Worm (Caenorhabditis elegans) whole organism, midembryonic: Measurements from ENCODE around the gene trcs-1.

Experiments used
- T22C8.4 ChIP-seq: fragments of 200-800 bp; sonication (Bioruptor generic); IDR thresholded peaks from 2 replicates; pipeline ENCODE4 v1.3.6; 2022; ENCODE audit warnings: missing genetic modification characterization, missing compliant biosample characterization
- cog-1 ChIP-seq: sonication (generic microtip); optimal IDR thresholded peaks from 2 replicates; lab custom pipeline; 2016; ENCODE audit warnings: missing genetic modification characterization, missing compliant biosample characterization
- flt-1 ChIP-seq: fragments of 200-800 bp; sonication (Bioruptor generic); IDR thresholded peaks from 2 replicates; pipeline ENCODE4 v1.3.6; 2022; ENCODE audit warnings: missing genetic modification characterization, missing compliant biosample characterization
- klf-2 ChIP-seq: fragments of 200-800 bp; sonication (Bioruptor generic); conservative IDR thresholded peaks from 2 replicates; pipeline ENCODE4 v1.3.6; 2022; ENCODE audit warnings: missing genetic modification reagents, missing genetic modification characterization, missing compliant biosample characterization
- med-1 ChIP-seq: sonication (generic microtip); optimal IDR thresholded peaks from 2 replicates; lab custom pipeline; 2017; ENCODE audit warnings: missing genetic modification characterization, mild to moderate bottlenecking, missing compliant biosample characterization, antibody characterized with exemption, missing genetic modification reagents; ENCODE audit not compliant: insufficient read depth
- ref-1 ChIP-seq: fragments of 200-800 bp; sonication (Bioruptor generic); conservative IDR thresholded peaks from 2 replicates; pipeline ENCODE4 v1.3.6; 2022; ENCODE audit warnings: missing genetic modification reagents, missing genetic modification characterization, missing compliant biosample characterization
- tab-1 ChIP-seq: fragments of 200-800 bp; sonication (Bioruptor generic); IDR thresholded peaks from 2 replicates; pipeline ENCODE4 v1.3.6; 2022; ENCODE audit warnings: missing genetic modification characterization, missing compliant biosample characterization
- ztf-23 ChIP-seq: fragments of 200-800 bp; sonication (Bioruptor generic); IDR thresholded peaks from 2 replicates; pipeline ENCODE4 v1.3.6; 2022; ENCODE audit warnings: missing genetic modification reagents, missing genetic modification characterization, missing compliant biosample characterization
- ztf-29 ChIP-seq: fragments of 200-800 bp; sonication (Bioruptor generic); IDR thresholded peaks from 2 replicates; pipeline ENCODE4 v1.3.6; 2022; ENCODE audit warnings: missing genetic modification reagents, missing genetic modification characterization, missing compliant biosample characterization

trcs-1 gene

DNA sequence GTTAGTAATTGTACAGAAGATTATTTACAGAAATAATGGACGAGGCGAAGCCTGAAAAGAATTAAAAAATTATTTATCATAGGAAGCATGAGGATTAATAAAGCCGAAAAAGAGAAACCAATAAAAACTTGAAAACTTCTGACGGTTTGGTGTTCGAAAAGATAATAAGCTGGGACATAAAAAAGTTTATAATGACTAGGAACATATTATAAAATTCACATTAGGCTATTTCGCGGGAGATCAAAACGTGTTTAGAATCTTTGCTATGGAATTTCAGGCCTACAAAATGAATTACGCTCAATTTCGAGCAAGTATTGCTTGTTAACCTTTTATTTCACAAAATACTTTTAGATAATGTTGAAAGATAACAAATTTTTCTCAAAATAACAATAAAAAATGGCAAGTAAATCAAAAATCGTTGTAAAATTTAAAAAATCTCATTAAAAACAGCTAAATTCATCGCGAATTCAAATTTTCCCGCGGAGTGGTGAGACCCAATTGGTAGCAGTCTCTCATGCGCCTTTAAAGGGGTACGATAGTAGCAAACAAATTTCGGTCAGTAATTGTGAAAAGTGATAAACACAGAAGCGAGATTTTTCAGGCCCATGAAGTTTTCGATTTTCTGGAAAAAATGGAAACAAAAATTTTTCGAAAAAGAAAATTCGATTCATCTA is at the start of gene trcs-1:
Gene trcs-1, minus strand, starts transcription at position 51 of the 674 bp plus-strand sequence.
- no peak for TF ChIP-seq ref-1 (GFP tag; lab: Robert Waterston, UW)
- TF ChIP-seq tab-1 (GFP tag; lab: Robert Waterston, UW): no peak
- no peak for TF ChIP-seq flt-1 (GFP tag; lab: Robert Waterston, UW)
- TF ChIP-seq ztf-29: no peak
- no peak for TF ChIP-seq med-1 (GFP tag; lab: Kevin White, UChicago)
- no peak for TF ChIP-seq cog-1 (tag; lab: Kevin White, UChicago)
- no peak for TF ChIP-seq ztf-23 (GFP tag; lab: Robert Waterston, UW)
- no peak for TF ChIP-seq T22C8.4 (GFP tag; lab: Robert Waterston, UW)
- no peak for TF ChIP-seq klf-2 (GFP tag; lab: Robert Waterston, UW)

DNA sequence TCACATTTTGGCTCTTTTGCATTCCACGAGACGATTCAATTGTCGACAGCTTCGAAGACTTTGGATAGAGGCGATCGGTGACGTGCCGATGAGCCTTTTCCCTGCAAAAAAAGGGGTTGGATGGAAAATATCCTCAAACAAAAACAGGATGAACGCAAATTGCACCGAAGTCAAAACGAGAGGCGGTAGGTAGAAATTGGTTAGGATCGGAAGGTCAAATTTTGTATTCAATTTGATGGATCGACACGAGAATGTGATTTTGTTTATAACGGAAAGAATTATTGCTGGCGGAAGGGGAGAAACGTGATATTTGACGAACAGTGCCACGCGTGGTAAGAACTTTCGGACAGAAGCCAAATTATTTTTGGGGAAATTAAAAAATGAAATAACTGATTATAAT is 46.2 kb upstream of the trcs-1 start, which contains the start of gene mca-1:
Gene mca-1, minus strand, starts transcription at position 101 of the 400 bp plus-strand sequence.
- TF ChIP-seq med-1 (GFP tag; lab: Kevin White, UChicago) (no peak), T22C8.4 (GFP tag; lab: Robert Waterston, UW) (no peak), cog-1 (tag; lab: Kevin White, UChicago) (no peak)

ce11 chrIV:9633889-9634288 is 45.3 kb upstream of the trcs-1 start:
- TF ChIP-seq med-1 (GFP tag; lab: Kevin White, UChicago) (no peak), ztf-29 (no peak), ztf-23 (GFP tag; lab: Robert Waterston, UW) (no peak), flt-1 (GFP tag; lab: Robert Waterston, UW) (no peak), klf-2 (GFP tag; lab: Robert Waterston, UW) (no peak), cog-1 (tag; lab: Kevin White, UChicago) (no peak), ref-1 (GFP tag; lab: Robert Waterston, UW) (no peak), T22C8.4 (GFP tag; lab: Robert Waterston, UW) (no peak), tab-1 (GFP tag; lab: Robert Waterston, UW) (no peak)

DNA sequence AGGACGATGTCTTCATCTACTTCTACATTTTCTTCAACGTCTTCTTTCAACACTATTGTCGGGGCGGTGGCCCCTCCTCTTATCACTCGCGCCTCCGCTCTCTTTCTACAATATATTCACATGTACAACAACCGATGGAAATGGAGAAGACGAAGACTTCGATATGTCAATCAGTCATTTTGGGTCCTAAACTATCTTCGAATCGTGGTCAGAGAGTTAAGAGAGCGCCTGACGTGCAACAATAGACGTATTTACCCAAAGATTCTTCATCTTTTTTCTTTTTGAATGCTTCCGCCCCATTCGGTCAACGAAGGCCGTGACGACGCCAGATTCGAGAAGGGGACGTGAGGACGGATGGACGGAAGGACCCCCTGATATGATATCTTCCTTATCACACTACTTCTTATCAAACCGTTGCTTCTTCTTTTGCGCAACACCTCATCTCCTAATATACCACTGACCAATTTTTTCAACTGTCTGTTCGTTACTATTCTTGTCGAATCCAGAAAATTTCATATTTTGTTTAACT is 44.4 kb upstream of the trcs-1 start:
- TF ChIP-seq tab-1 (GFP tag; lab: Robert Waterston, UW): no peak
- no peak for TF ChIP-seq ztf-29
- no peak for TF ChIP-seq flt-1 (GFP tag; lab: Robert Waterston, UW)
- TF ChIP-seq ztf-23 (GFP tag; lab: Robert Waterston, UW): no peak
- TF ChIP-seq T22C8.4 (GFP tag; lab: Robert Waterston, UW): no peak
- no peak for TF ChIP-seq cog-1 (tag; lab: Kevin White, UChicago)

DNA sequence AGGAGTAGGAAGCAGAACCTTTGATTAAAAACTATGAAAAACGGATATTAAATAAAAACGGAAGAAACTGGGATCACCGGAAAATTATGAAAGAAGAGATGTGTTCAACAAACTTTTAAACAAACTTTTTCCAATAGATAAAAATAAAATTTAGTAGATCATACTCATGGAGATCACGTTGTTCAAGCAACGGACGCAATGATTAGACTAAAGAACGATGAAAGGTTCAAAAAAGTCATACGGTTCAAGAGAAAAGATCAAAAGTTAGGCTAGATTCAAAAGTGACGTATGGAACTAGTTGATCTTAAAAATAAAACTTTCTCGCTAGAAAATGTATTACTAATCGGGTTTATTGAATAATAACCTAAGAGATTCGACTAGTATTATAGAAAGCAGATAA is 43.5 kb upstream of the trcs-1 start:
- no peak for TF ChIP-seq T22C8.4 (GFP tag; lab: Robert Waterston, UW)
- TF ChIP-seq flt-1 (GFP tag; lab: Robert Waterston, UW): no peak
- no peak for TF ChIP-seq med-1 (GFP tag; lab: Kevin White, UChicago)
- TF ChIP-seq ztf-23 (GFP tag; lab: Robert Waterston, UW): no peak
- TF ChIP-seq cog-1 (tag; lab: Kevin White, UChicago): no peak
- no peak for TF ChIP-seq ztf-29
- TF ChIP-seq klf-2 (GFP tag; lab: Robert Waterston, UW): no peak
- no peak for TF ChIP-seq ref-1 (GFP tag; lab: Robert Waterston, UW)
- TF ChIP-seq tab-1 (GFP tag; lab: Robert Waterston, UW): no peak

DNA sequence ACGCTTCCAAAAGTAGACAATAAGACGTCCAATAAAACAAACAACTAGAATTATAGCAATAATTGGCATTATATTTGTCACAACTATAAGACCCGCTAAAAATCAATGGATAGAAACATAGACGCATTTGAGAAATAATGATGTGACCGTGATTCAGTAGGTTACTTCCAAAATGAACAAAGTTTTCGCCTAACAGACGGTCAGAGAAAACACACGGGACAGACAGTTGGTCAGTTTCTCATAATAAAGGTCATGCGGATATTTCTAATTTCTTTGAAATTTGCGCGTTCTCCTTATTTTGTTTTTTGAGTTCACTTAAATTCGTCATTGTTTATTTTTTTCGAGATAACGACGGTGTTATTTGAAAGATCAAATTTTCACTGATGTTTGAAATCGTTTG is 42.9 kb upstream of the trcs-1 start:
- TF ChIP-seq ztf-23 (GFP tag; lab: Robert Waterston, UW) (no peak), tab-1 (GFP tag; lab: Robert Waterston, UW) (no peak), ref-1 (GFP tag; lab: Robert Waterston, UW) (no peak), med-1 (GFP tag; lab: Kevin White, UChicago) (no peak), klf-2 (GFP tag; lab: Robert Waterston, UW) (no peak), flt-1 (GFP tag; lab: Robert Waterston, UW) (no peak), T22C8.4 (GFP tag; lab: Robert Waterston, UW) (no peak), ztf-29 (no peak), cog-1 (tag; lab: Kevin White, UChicago) (no peak)

ce11 chrIV:9627033-9627432 is 38.4 kb upstream of the trcs-1 start:
- TF ChIP-seq T22C8.4 (GFP tag; lab: Robert Waterston, UW): no peak
- no peak for TF ChIP-seq ztf-29
- no peak for TF ChIP-seq flt-1 (GFP tag; lab: Robert Waterston, UW)
- no peak for TF ChIP-seq cog-1 (tag; lab: Kevin White, UChicago)
- TF ChIP-seq ztf-23 (GFP tag; lab: Robert Waterston, UW): no peak
- no peak for TF ChIP-seq tab-1 (GFP tag; lab: Robert Waterston, UW)
- no peak for TF ChIP-seq med-1 (GFP tag; lab: Kevin White, UChicago)
- TF ChIP-seq ref-1 (GFP tag; lab: Robert Waterston, UW): no peak
- no peak for TF ChIP-seq klf-2 (GFP tag; lab: Robert Waterston, UW)

DNA sequence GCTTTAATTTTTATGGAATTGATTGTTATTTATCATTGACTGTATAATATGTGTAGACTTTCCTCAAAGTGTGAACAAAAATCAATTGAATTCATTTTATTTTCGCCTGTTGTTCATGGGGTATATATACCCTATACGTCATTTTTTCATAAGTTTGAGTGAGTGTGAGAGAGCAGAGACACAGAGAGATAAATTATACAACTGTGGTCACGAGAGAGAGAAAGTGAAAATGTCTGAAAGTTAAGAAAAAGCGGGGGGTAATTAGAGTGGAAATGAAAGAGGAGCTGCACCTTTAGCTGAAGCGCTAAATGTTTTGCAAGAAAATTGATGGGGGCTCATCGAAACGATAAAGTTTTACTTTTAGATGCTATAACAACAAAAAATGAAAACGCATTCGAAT is 37.2 kb upstream of the trcs-1 start:
- TF ChIP-seq med-1 (GFP tag; lab: Kevin White, UChicago): no peak
- no peak for TF ChIP-seq ztf-23 (GFP tag; lab: Robert Waterston, UW)
- TF ChIP-seq ref-1 (GFP tag; lab: Robert Waterston, UW): no peak
- no peak for TF ChIP-seq T22C8.4 (GFP tag; lab: Robert Waterston, UW)
- TF ChIP-seq ztf-29: no peak
- no peak for TF ChIP-seq tab-1 (GFP tag; lab: Robert Waterston, UW)
- TF ChIP-seq cog-1 (tag; lab: Kevin White, UChicago): no peak
- TF ChIP-seq klf-2 (GFP tag; lab: Robert Waterston, UW): no peak
- TF ChIP-seq flt-1 (GFP tag; lab: Robert Waterston, UW): no peak

- TF ChIP-seq T22C8.4 (GFP tag; lab: Robert Waterston, UW) (no peak), flt-1 (GFP tag; lab: Robert Waterston, UW) (no peak), med-1 (GFP tag; lab: Kevin White, UChicago) (no peak), ref-1 (GFP tag; lab: Robert Waterston, UW) (no peak), ztf-29 (no peak), tab-1 (GFP tag; lab: Robert Waterston, UW) (no peak), cog-1 (tag; lab: Kevin White, UChicago) (no peak), klf-2 (GFP tag; lab: Robert Waterston, UW) (no peak), ztf-23 (GFP tag; lab: Robert Waterston, UW) (no peak)
Observed at ce11 chrIV:9624977-9625376, 36.3 kb upstream of the trcs-1 start, which contains the start of gene W09C2.10. TSS of gene W09C2.10 (minus strand) at chrIV:9625077.
